Fruit fly (Drosophila melanogaster) whole organism, embryonic: ENCODE measurements around the gene Naxd.
A peak's percentile ranks its signal among the peaks of the same experiment; 100 is the strongest.

Source experiments
- Bgb ChIP-seq: fragments of 200-800 bp; sonication (Bioruptor generic); IDR thresholded peaks from 2 replicates; pipeline ENCODE4 v1.3.6; 2022; ENCODE audit warnings: missing biosample characterization, missing genetic modification characterization; ENCODE audit not compliant: partially characterized antibody
- BtbVII ChIP-seq: fragments of 200-800 bp; sonication (Bioruptor generic); optimal IDR thresholded peaks from 3 replicates; lab custom pipeline; 2017; ENCODE audit warnings: missing biosample characterization, mild to moderate bottlenecking, missing genetic modification characterization
- CG12219 ChIP-seq: fragments of 200-800 bp; sonication (Bioruptor generic); optimal IDR thresholded peaks from 3 replicates; lab custom pipeline; 2018; ENCODE audit warnings: missing biosample characterization, mild to moderate bottlenecking, missing genetic modification characterization
- CG12391 ChIP-seq: fragments of 200-800 bp; sonication (Bioruptor generic); optimal IDR thresholded peaks from 3 replicates; lab custom pipeline; 2018; ENCODE audit warnings: missing biosample characterization, mild to moderate bottlenecking, missing genetic modification characterization, moderate library complexity
- CG13287 ChIP-seq: fragments of 200-800 bp; sonication (Bioruptor generic); IDR thresholded peaks from 2 replicates; pipeline ENCODE4 v1.3.6; 2022; ENCODE audit warnings: missing biosample characterization, missing genetic modification characterization; ENCODE audit not compliant: partially characterized antibody
- CG14441 ChIP-seq: fragments of 200-800 bp; sonication (Bioruptor generic); IDR thresholded peaks from 2 replicates; pipeline ENCODE4 v1.3.6; 2022; ENCODE audit warnings: missing biosample characterization, missing genetic modification characterization
- CG15479 ChIP-seq: fragments of 200-800 bp; sonication (Bioruptor generic); optimal IDR thresholded peaks from 3 replicates; lab custom pipeline; 2019; ENCODE audit warnings: missing biosample characterization, mild to moderate bottlenecking, missing genetic modification characterization, moderate library complexity
- CG16863 ChIP-seq: fragments of 200-800 bp; sonication (Bioruptor generic); optimal IDR thresholded peaks from 3 replicates; lab custom pipeline; 2016; ENCODE audit warnings: missing biosample characterization, missing genetic modification characterization
- CG2120 ChIP-seq: fragments of 200-800 bp; sonication (Bioruptor generic); optimal IDR thresholded peaks from 3 replicates; lab custom pipeline; 2016; ENCODE audit warnings: missing biosample characterization, missing genetic modification characterization
- CG30020 ChIP-seq: fragments of 200-800 bp; optimal IDR thresholded peaks from 2 replicates; lab custom pipeline; 2019; ENCODE audit warnings: missing biosample characterization, mild to moderate bottlenecking, missing genetic modification characterization, moderate library complexity
- CG30403 ChIP-seq: fragments of 200-800 bp; sonication (Bioruptor generic); optimal IDR thresholded peaks from 3 replicates; lab custom pipeline; 2016; ENCODE audit warnings: missing biosample characterization, missing genetic modification characterization
- CG31441 ChIP-seq: fragments of 200-800 bp; sonication (Bioruptor generic); IDR thresholded peaks from 2 replicates; pipeline ENCODE4 v1.3.6; 2022; ENCODE audit warnings: missing biosample characterization, missing genetic modification characterization
- CG3838 ChIP-seq: fragments of 200-800 bp; sonication (Bioruptor generic); optimal IDR thresholded peaks from 3 replicates; lab custom pipeline; 2016; ENCODE audit warnings: missing biosample characterization, missing genetic modification characterization
- CG4328 ChIP-seq: fragments of 200-800 bp; sonication (Bioruptor generic); optimal IDR thresholded peaks from 3 replicates; lab custom pipeline; 2017; ENCODE audit warnings: missing biosample characterization, missing genetic modification reagents, missing genetic modification characterization
- CG43689 ChIP-seq: fragments of 200-800 bp; sonication (Bioruptor generic); IDR thresholded peaks from 2 replicates; pipeline ENCODE4 v1.3.6; 2022; ENCODE audit warnings: missing biosample characterization, missing genetic modification characterization
- CG5180 ChIP-seq: fragments of 200-800 bp; sonication (Bioruptor generic); optimal IDR thresholded peaks from 3 replicates; lab custom pipeline; 2017; ENCODE audit warnings: missing biosample characterization, missing genetic modification characterization, mild to moderate bottlenecking, moderate library complexity, missing genetic modification reagents
- CG5245 ChIP-seq: fragments of 200-800 bp; sonication (Bioruptor generic); optimal IDR thresholded peaks from 3 replicates; lab custom pipeline; 2016; ENCODE audit warnings: missing biosample characterization, missing genetic modification characterization
- CG7745 ChIP-seq: fragments of 200-800 bp; sonication (Bioruptor generic); optimal IDR thresholded peaks from 2 replicates; lab custom pipeline; 2018; ENCODE audit warnings: missing biosample characterization, mild to moderate bottlenecking, missing genetic modification characterization, moderate library complexity
- CG7928 ChIP-seq: fragments of 200-800 bp; sonication (Bioruptor generic); optimal IDR thresholded peaks from 2 replicates; lab custom pipeline; 2017; ENCODE audit warnings: missing biosample characterization, mild to moderate bottlenecking, missing genetic modification characterization
- CG7987 ChIP-seq: fragments of 200-800 bp; sonication (Bioruptor generic); optimal IDR thresholded peaks from 2 replicates; lab custom pipeline; 2018; ENCODE audit warnings: missing biosample characterization, mild to moderate bottlenecking, missing genetic modification characterization, moderate library complexity
- Doc2 ChIP-seq: fragments of 200-800 bp; sonication (Bioruptor generic); IDR thresholded peaks from 2 replicates; pipeline ENCODE4 v1.3.6; 2022; ENCODE audit warnings: missing biosample characterization, missing genetic modification characterization
- Mes4 ChIP-seq: fragments of 200-800 bp; sonication (Bioruptor generic); optimal IDR thresholded peaks from 2 replicates; lab custom pipeline; 2016; ENCODE audit warnings: missing biosample characterization, missing genetic modification characterization
- NK7.1 ChIP-seq: fragments of 200-800 bp; sonication (Bioruptor generic); optimal IDR thresholded peaks from 3 replicates; lab custom pipeline; 2016; ENCODE audit warnings: missing biosample characterization, missing genetic modification characterization
- Nf-YC ChIP-seq: fragments of 200-800 bp; optimal IDR thresholded peaks from 3 replicates; lab custom pipeline; 2019; ENCODE audit warnings: missing biosample characterization, mild to moderate bottlenecking, missing genetic modification characterization, moderate library complexity
- Pdp1 ChIP-seq, 2 experiments: fragments of 200-800 bp; sonication (Bioruptor generic); optimal IDR thresholded peaks; 3 replicates each; lab custom pipeline; 2016; ENCODE audit warnings: missing biosample characterization in 2 of 2, missing genetic modification characterization in 2 of 2, mild to moderate bottlenecking in 1 of 2, moderate library complexity in 1 of 2
- Ptx1 ChIP-seq: fragments of 200-800 bp; sonication (Bioruptor generic); IDR thresholded peaks from 2 replicates; pipeline ENCODE4 v1.3.6; 2022; ENCODE audit warnings: missing biosample characterization, missing genetic modification characterization
- Sox100B ChIP-seq: fragments of 200-800 bp; sonication (Bioruptor generic); optimal IDR thresholded peaks from 3 replicates; lab custom pipeline; 2018; ENCODE audit warnings: missing biosample characterization, mild to moderate bottlenecking, missing genetic modification characterization
- Sry-β ChIP-seq: fragments of 200-800 bp; sonication (Bioruptor generic); optimal IDR thresholded peaks from 2 replicates; lab custom pipeline; 2018; ENCODE audit warnings: missing biosample characterization, mild to moderate bottlenecking, missing genetic modification characterization, moderate library complexity
- bbx ChIP-seq: fragments of 200-800 bp; sonication (Bioruptor generic); IDR thresholded peaks from 2 replicates; pipeline ENCODE4 v1.3.6; 2022; ENCODE audit warnings: missing biosample characterization, missing genetic modification characterization; ENCODE audit not compliant: partially characterized antibody
- btn ChIP-seq: fragments of 200-800 bp; sonication (Bioruptor generic); optimal IDR thresholded peaks from 2 replicates; lab custom pipeline; 2016; ENCODE audit warnings: missing biosample characterization, missing genetic modification characterization
- cad ChIP-seq: fragments of >200 bp; optimal IDR thresholded peaks from 2 replicates; lab custom pipeline; 2017; ENCODE audit warnings: missing biosample characterization, missing genetic modification characterization
- emc ChIP-seq: fragments of 200-800 bp; sonication (Bioruptor generic); optimal IDR thresholded peaks from 2 replicates; lab custom pipeline; 2016; ENCODE audit warnings: missing biosample characterization, missing genetic modification characterization
- exex ChIP-seq: fragments of 200-800 bp; sonication (Bioruptor generic); optimal IDR thresholded peaks from 4 replicates; lab custom pipeline; 2018; ENCODE audit warnings: missing biosample characterization, mild to moderate bottlenecking, missing genetic modification characterization, moderate library complexity
- fd102C ChIP-seq: fragments of 200-800 bp; sonication (Bioruptor generic); optimal IDR thresholded peaks from 2 replicates; lab custom pipeline; 2018; ENCODE audit warnings: missing biosample characterization, mild to moderate bottlenecking, missing genetic modification characterization, moderate library complexity
- fru ChIP-seq: fragments of >200 bp; optimal IDR thresholded peaks from 2 replicates; lab custom pipeline; 2017
- gce ChIP-seq: fragments of 200-800 bp; sonication (Bioruptor generic); IDR thresholded peaks from 3 replicates; pipeline ENCODE4 v1.3.6; 2022; ENCODE audit warnings: missing biosample characterization, missing genetic modification characterization
- ham ChIP-seq: fragments of 200-800 bp; sonication (Bioruptor generic); IDR thresholded peaks from 2 replicates; pipeline ENCODE4 v1.3.6; 2022; ENCODE audit warnings: missing biosample characterization, missing genetic modification characterization
- kay ChIP-seq: fragments of 200-800 bp; sonication (Bioruptor generic); optimal IDR thresholded peaks from 2 replicates; lab custom pipeline; 2016; ENCODE audit warnings: missing biosample characterization, missing genetic modification characterization
- phol ChIP-seq: fragments of 200-800 bp; sonication (Bioruptor generic); optimal IDR thresholded peaks from 3 replicates; lab custom pipeline; 2018; ENCODE audit warnings: missing biosample characterization, mild to moderate bottlenecking, missing genetic modification characterization, moderate library complexity
- ranshi ChIP-seq: fragments of 200-800 bp; sonication (Bioruptor generic); IDR thresholded peaks from 2 replicates; pipeline ENCODE4 v1.3.6; 2022; ENCODE audit warnings: missing biosample characterization, missing genetic modification characterization
- schlank ChIP-seq: fragments of 200-800 bp; sonication (Bioruptor generic); optimal IDR thresholded peaks from 2 replicates; lab custom pipeline; 2018; ENCODE audit warnings: missing biosample characterization, mild to moderate bottlenecking, missing genetic modification characterization
- slbo ChIP-seq: fragments of 200-800 bp; sonication (Bioruptor generic); IDR thresholded peaks from 2 replicates; pipeline ENCODE4 v1.3.6; 2022; ENCODE audit warnings: missing biosample characterization, missing genetic modification characterization
- sna ChIP-seq: fragments of 200-800 bp; sonication (Bioruptor generic); IDR thresholded peaks from 2 replicates; pipeline ENCODE4 v1.3.6; 2022; ENCODE audit warnings: missing biosample characterization, missing genetic modification characterization; ENCODE audit not compliant: partially characterized antibody
- sob ChIP-seq: fragments of 200-800 bp; sonication (Bioruptor generic); IDR thresholded peaks from 2 replicates; pipeline ENCODE4 v1.3.6; 2022; ENCODE audit warnings: missing biosample characterization, missing genetic modification characterization
- tap ChIP-seq: fragments of 200-800 bp; optimal IDR thresholded peaks from 3 replicates; lab custom pipeline; 2019; ENCODE audit warnings: missing biosample characterization, mild to moderate bottlenecking, missing genetic modification characterization, moderate library complexity
- trh ChIP-seq: fragments of 200-800 bp; sonication (Bioruptor generic); optimal IDR thresholded peaks from 2 replicates; lab custom pipeline; 2016; ENCODE audit warnings: missing biosample characterization, missing genetic modification characterization
- unpg ChIP-seq: fragments of 200-800 bp; sonication (Bioruptor generic); optimal IDR thresholded peaks from 3 replicates; lab custom pipeline; 2018; ENCODE audit warnings: missing biosample characterization, mild to moderate bottlenecking, missing genetic modification characterization, moderate library complexity
- vvl ChIP-seq: fragments of 200-800 bp; sonication (Bioruptor generic); IDR thresholded peaks from 2 replicates; pipeline ENCODE4 v1.3.6; 2022; ENCODE audit warnings: missing biosample characterization, missing genetic modification characterization
- zfh2 ChIP-seq: fragments of 200-800 bp; sonication (Bioruptor generic); optimal IDR thresholded peaks from 2 replicates; lab custom pipeline; 2016; ENCODE audit warnings: missing biosample characterization, missing genetic modification characterization

Naxd gene

DNA sequence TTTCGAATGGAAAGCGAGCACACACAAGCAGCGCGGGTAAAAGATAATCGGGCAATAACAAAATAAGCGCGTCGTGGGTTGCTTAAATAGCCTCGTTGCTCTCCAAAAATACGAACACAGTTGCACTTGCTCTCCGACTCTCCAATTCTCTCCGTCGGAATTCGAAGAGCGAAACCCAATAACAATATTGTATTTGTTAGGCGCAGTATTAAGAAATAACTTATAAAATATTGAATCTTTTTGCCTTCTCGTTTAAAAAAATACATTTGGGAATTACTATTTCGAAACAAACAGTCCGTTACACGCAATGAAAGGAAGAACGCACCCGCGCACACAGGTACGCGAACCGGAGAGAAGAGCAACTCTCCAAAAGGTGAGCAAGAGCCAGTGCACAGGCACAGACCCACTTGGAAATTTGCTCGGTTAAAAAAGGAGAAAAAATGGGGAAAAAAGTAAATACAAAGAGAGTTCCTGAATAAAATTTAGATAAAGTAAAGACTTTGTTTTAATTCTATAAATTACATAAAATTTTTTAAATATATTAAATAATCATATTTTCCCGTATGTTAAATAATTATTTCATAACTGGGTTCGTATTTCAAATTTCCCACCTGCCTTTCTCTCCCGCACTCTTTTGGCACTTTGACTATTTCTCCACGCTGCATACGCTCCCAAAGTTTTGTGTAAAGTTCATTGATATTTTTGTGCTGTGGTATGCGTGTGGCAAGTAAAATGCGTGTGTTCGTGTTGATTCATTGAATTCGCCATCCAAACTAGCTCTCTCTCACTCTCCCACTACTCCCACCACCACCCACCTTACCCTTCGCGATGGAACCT is 10.9 kb downstream of the Naxd start, which contains the start of gene Mkp3 (continued):
- TF ChIP-seq sob (GFP tag; lab: Robert Waterston, UW): peak; percentile 90
- no peak for TF ChIP-seq sna (GFP tag; lab: Robert Waterston, UW)
- peak; percentile 52; the same call in 1 of the 2 replicates for TF ChIP-seq CG43689 (GFP tag; lab: Robert Waterston, UW)
- TF ChIP-seq CG12391: peak; percentile 91
- TF ChIP-seq phol: peak; percentile 86
- peak; percentile 85 for TF ChIP-seq CG30403 (GFP tag; lab: Kevin White, UChicago)
- TF ChIP-seq ham: peak; percentile 41
- no peak for TF ChIP-seq Sry-β (GFP tag; lab: Kevin White, UChicago)
- TF ChIP-seq slbo (GFP tag; lab: Robert Waterston, UW): peak; percentile 92
- peak; percentile 92 for TF ChIP-seq Sox100B (GFP tag; lab: Kevin White, UChicago)
- TF ChIP-seq CG13287 (GFP tag; lab: Robert Waterston, UW): no peak; the same call in 1 of the 2 replicates
- TF ChIP-seq CG7745: no peak
- peak; percentile 90 for TF ChIP-seq ranshi
- peak; percentile 95 for TF ChIP-seq CG31441 (GFP tag; lab: Robert Waterston, UW)
- TF ChIP-seq Bgb (GFP tag; lab: Robert Waterston, UW): peak; percentile 44; the same call in 1 of the 2 replicates
- peak; percentile 66 for TF ChIP-seq trh
- TF ChIP-seq fru: no peak
- peak; percentile 86 for TF ChIP-seq CG4328 (GFP tag; lab: Kevin White, UChicago)
- no peak for TF ChIP-seq CG16863
- TF ChIP-seq Nf-YC (tag; lab: Kevin White, UChicago): peak; percentile 83
- no peak for TF ChIP-seq emc (GFP tag; lab: Kevin White, UChicago)
- peak; percentile 66 for TF ChIP-seq schlank (tag; lab: Kevin White, UChicago)
- TF ChIP-seq CG14441 (GFP tag; lab: Robert Waterston, UW): peak; percentile 88
- no peak for TF ChIP-seq fd102C (GFP tag; lab: Kevin White, UChicago)
- peak; percentile 78 for TF ChIP-seq CG2120 (GFP tag; lab: Kevin White, UChicago)
- TF ChIP-seq Ptx1 (GFP tag; lab: Robert Waterston, UW): peak; percentile 94
- peak; percentile 26 for TF ChIP-seq CG7987 (GFP tag; lab: Kevin White, UChicago)
- peak; percentile 93 for TF ChIP-seq BtbVII
- peak; percentile 23 for TF ChIP-seq zfh2 (GFP tag; lab: Kevin White, UChicago)
- peak; percentile 36 for TF ChIP-seq kay (GFP tag; lab: Kevin White, UChicago)
- peak; percentile 58 for TF ChIP-seq CG30020 (tag; lab: Kevin White, UChicago)
- TF ChIP-seq cad: no peak
- TF ChIP-seq CG15479 (GFP tag; lab: Kevin White, UChicago): no peak
- TF ChIP-seq CG3838: no peak
- peak in 1 of 2 experiments; percentile 29 for TF ChIP-seq Pdp1 (GFP tag; optimal IDR thresholded peaks at IDR 0.05; lab: Kevin White, UChicago)
- TF ChIP-seq vvl (GFP tag; lab: Robert Waterston, UW): peak; percentile 94
- TF ChIP-seq Doc2: no peak
- no peak for TF ChIP-seq btn (GFP tag; lab: Kevin White, UChicago)
- peak; percentile 70 for TF ChIP-seq CG5180
- TF ChIP-seq gce (GFP tag; lab: Robert Waterston, UW): peak; percentile 73; the same call in 2 of the 3 replicates
- TF ChIP-seq CG5245 (GFP tag; lab: Kevin White, UChicago): peak; percentile 44
- no peak for TF ChIP-seq NK7.1 (GFP tag; lab: Kevin White, UChicago)
- 0 out of 2 replicates have a peak, but pooled peaks have one; percentile 52 for TF ChIP-seq bbx (GFP tag; lab: Robert Waterston, UW)
- peak; percentile 94 for TF ChIP-seq unpg (GFP tag; lab: Kevin White, UChicago)
- TF ChIP-seq CG7928: peak; percentile 57
- TF ChIP-seq CG12219: peak; percentile 82
- peak; percentile 87 for TF ChIP-seq tap
- peak; percentile 63 for TF ChIP-seq exex (tag; lab: Kevin White, UChicago)
- no peak for TF ChIP-seq Mes4 (GFP tag; lab: Kevin White, UChicago)
